Fruit fly (Drosophila melanogaster): ENCODE data around the gene Jhbp16.

Jhbp16 gene

DNA sequence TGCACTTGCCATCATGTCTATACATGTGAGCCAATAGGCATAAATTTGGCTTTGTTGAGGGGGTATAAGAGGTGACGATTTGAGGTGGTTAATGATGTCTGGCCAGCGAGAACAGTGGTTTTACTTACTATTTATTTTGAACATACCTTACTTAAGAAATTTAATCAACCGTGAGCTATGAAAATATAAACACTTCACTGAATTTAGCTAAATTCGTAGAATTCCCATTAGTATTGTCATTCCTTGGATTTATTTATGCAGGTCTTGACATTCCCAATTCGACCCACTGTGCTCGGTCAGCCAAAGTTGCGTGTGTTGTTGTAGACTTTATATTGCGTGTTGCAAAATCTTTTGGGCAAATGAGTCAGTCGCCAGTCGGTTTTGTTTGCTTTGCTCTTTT is 23.7 kb downstream of the Jhbp16 start:
- TF ChIP-seq EcR (GFP tag; optimal IDR thresholded peaks at IDR 0.05) (no peak), Snoo (tag; optimal IDR thresholded peaks at IDR 0.05) (no peak), CG8301 (tag; optimal IDR thresholded peaks at IDR 0.05) (peak; percentile 41), CG17806 (tag; optimal IDR thresholded peaks at IDR 0.05) (peak; percentile 16), fd96Ca (GFP tag; IDR thresholded peaks at IDR 0.05) (peak; percentile 80), CG12605 (GFP tag; IDR thresholded peaks at IDR 0.05) (peak; percentile 33; the same call in 1 of the 2 replicates), CG4496 (GFP tag; IDR thresholded peaks at IDR 0.05) (peak; percentile 79), CG32121 (GFP tag; IDR thresholded peaks at IDR 0.05) (peak; percentile 78), CG9948 (tag; optimal IDR thresholded peaks at IDR 0.05) (peak; percentile 13), CG14655 (GFP tag; optimal IDR thresholded peaks at IDR 0.05) (peak; percentile 26), rn (GFP tag; IDR thresholded peaks at IDR 0.05) (peak; percentile 52; the same call in 1 of the 2 replicates), gl (tag; optimal IDR thresholded peaks at IDR 0.05) (no peak), Pif1B (GFP tag; optimal IDR thresholded peaks at IDR 0.05) (peak; percentile 32), CG8159 (tag; optimal IDR thresholded peaks at IDR 0.05) (no peak), CG13204 (GFP tag; optimal IDR thresholded peaks at IDR 0.05) (no peak), Pif1A (GFP tag; optimal IDR thresholded peaks at IDR 0.05) (peak; percentile 18), Ets98B (GFP tag; IDR thresholded peaks at IDR 0.05) (peak; percentile 70)

DNA sequence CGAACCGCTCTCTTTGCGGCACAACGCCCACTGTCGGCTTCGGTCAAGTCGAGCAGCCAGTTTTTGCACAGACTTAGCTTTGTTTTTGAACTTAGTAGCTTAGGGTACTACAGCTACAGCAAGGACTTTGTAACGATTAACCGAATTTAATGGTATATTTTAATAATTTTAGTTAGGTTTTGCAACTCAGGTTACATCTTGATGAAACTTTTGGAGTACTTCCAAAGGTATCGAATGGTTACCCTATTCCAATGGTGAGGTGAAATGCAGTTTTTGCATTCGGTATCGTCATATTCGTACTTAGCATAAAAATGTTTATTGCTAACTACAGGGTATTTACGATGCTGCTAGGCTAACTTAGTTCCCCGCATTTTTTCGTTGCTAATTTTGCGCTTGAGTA is 24.4 kb downstream of the Jhbp16 start:
- TF ChIP-seq Pif1A (GFP tag; optimal IDR thresholded peaks at IDR 0.05) (peak; percentile 19), CG9948 (tag; optimal IDR thresholded peaks at IDR 0.05) (no peak), Ets98B (GFP tag; IDR thresholded peaks at IDR 0.05) (peak; percentile 24; the same call in 1 of the 2 replicates), CG17806 (tag; optimal IDR thresholded peaks at IDR 0.05) (no peak), CG8301 (tag; optimal IDR thresholded peaks at IDR 0.05) (peak; percentile 51), CG4496 (GFP tag; IDR thresholded peaks at IDR 0.05) (no peak), fd96Ca (GFP tag; IDR thresholded peaks at IDR 0.05) (0 out of 3 replicates have a peak, but pooled peaks have one; percentile 33), CG14655 (GFP tag; optimal IDR thresholded peaks at IDR 0.05) (peak; percentile 58)

DNA sequence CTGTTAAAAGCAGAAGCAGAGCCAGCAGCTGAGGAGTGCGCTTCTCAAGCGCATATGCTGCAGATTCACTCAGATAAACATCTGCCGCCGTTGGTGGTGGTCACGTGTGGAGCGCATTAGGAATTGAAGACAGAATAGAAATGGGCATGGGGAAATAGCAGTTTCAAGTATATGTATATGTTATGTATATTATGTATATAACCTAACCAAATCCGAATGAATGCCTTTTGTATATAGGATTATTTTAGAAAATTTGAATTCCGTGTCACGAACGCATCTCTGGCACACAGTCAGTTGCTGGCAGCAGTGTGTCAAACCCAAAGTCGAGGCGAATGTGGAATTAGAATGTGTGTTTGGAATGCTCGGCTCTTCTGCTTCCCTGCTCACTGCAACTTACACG is 26.9 kb downstream of the Jhbp16 start:
- no peak for TF ChIP-seq Pif1A (GFP tag; optimal IDR thresholded peaks at IDR 0.05)
- TF ChIP-seq CG8159 (tag; optimal IDR thresholded peaks at IDR 0.05): no peak
- no peak for TF ChIP-seq CG10348 (GFP tag; IDR thresholded peaks at IDR 0.05)
- TF ChIP-seq CG17806 (tag; optimal IDR thresholded peaks at IDR 0.05): no peak
- no peak for TF ChIP-seq rn (GFP tag; IDR thresholded peaks at IDR 0.05)
- TF ChIP-seq EcR (GFP tag; optimal IDR thresholded peaks at IDR 0.05): no peak
- TF ChIP-seq CG8301 (tag; optimal IDR thresholded peaks at IDR 0.05): peak; percentile 49
- TF ChIP-seq CG4496 (GFP tag; IDR thresholded peaks at IDR 0.05): 0 out of 3 replicates have a peak, but pooled peaks have one; percentile 13
- TF ChIP-seq CG32121 (GFP tag; IDR thresholded peaks at IDR 0.05): no peak
- TF ChIP-seq gl (tag; optimal IDR thresholded peaks at IDR 0.05): no peak
- no peak for TF ChIP-seq Pif1B (GFP tag; optimal IDR thresholded peaks at IDR 0.05)
- no peak for TF ChIP-seq CG34367 (tag; optimal IDR thresholded peaks at IDR 0.05)
- no peak for TF ChIP-seq CG12605 (GFP tag; IDR thresholded peaks at IDR 0.05)
- no peak for TF ChIP-seq Snoo (tag; optimal IDR thresholded peaks at IDR 0.05)
- no peak for TF ChIP-seq fd96Ca (GFP tag; IDR thresholded peaks at IDR 0.05)
- no peak for TF ChIP-seq CG13204 (GFP tag; optimal IDR thresholded peaks at IDR 0.05)
- TF ChIP-seq CG14655 (GFP tag; optimal IDR thresholded peaks at IDR 0.05): peak; percentile 51
- no peak for TF ChIP-seq CG15710 (tag; optimal IDR thresholded peaks at IDR 0.05)
- TF ChIP-seq CG9948 (tag; optimal IDR thresholded peaks at IDR 0.05): no peak
- TF ChIP-seq Ets98B (GFP tag; IDR thresholded peaks at IDR 0.05): 0 out of 2 replicates have a peak, but pooled peaks have one; percentile 17
- no peak for TF ChIP-seq D1 (tag; optimal IDR thresholded peaks at IDR 0.05)

DNA sequence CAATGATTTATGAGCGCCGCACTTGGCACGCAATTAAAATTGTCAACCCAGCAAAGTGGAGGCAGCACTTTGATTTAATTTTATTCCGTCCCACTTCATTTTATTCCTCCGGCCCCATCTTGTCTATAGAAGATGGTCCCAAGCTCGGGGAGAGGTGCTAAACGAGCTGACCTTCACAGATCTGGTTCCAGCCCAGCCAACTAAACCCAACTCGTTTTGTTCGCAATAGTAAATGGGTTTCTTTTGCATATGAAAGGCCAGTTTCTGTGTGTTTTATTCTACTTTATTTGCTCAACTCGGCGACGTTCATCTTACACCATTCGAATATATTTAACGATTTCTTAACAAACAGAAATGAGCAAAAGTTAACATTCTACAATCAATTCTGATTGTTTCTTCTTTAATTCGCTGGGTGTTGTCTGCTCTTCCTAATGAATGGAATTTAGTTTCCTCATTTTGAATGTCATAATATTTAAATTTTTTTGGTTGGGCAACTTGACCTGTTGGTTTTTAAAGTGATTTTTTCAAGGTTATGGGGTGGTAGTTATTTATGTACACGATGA is 29.0 kb downstream of the Jhbp16 start:
- TF ChIP-seq rn (GFP tag; IDR thresholded peaks at IDR 0.05): no peak
- peak; percentile 54 for TF ChIP-seq EcR (GFP tag; optimal IDR thresholded peaks at IDR 0.05)
- no peak for TF ChIP-seq CG8301 (tag; optimal IDR thresholded peaks at IDR 0.05)
- no peak for TF ChIP-seq CG10348 (GFP tag; IDR thresholded peaks at IDR 0.05)

DNA sequence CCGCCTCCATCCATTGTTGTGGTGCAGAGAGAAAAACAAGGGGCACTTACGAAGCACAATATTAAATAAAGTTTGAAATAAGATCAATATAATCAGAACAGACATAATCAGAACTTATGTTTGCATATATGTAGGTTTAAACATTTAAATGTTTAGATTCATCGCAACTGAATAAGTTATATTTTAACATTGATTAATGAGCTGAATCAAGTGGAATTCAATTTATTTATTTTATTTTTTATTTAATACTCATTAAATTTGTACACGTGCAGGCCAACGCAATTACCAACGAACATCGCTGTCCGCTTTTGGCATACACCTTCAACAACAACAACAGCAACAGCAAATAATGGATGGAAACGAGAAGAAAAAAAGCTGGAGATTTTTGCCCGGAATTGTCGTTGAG is 34.7 kb downstream of the Jhbp16 start:
- peak; percentile 88 for TF ChIP-seq CG17806 (tag; optimal IDR thresholded peaks at IDR 0.05)
- TF ChIP-seq CG9948 (tag; optimal IDR thresholded peaks at IDR 0.05): peak; percentile 89
- TF ChIP-seq CG8301 (tag; optimal IDR thresholded peaks at IDR 0.05): peak; percentile 80
- peak; percentile 71 for TF ChIP-seq CG32121 (GFP tag; IDR thresholded peaks at IDR 0.05)
- peak; percentile 80 for TF ChIP-seq Pif1B (GFP tag; optimal IDR thresholded peaks at IDR 0.05)
- TF ChIP-seq Ets98B (GFP tag; IDR thresholded peaks at IDR 0.05): peak; percentile 58
- TF ChIP-seq Pif1A (GFP tag; optimal IDR thresholded peaks at IDR 0.05): peak; percentile 76
- peak; percentile 44 for TF ChIP-seq rn (GFP tag; IDR thresholded peaks at IDR 0.05)
- TF ChIP-seq EcR (GFP tag; optimal IDR thresholded peaks at IDR 0.05): peak; percentile 45
- TF ChIP-seq CG34367 (tag; optimal IDR thresholded peaks at IDR 0.05): peak; percentile 83
- TF ChIP-seq gl (tag; optimal IDR thresholded peaks at IDR 0.05): peak; percentile 59
- peak; percentile 93 for TF ChIP-seq CG15710 (tag; optimal IDR thresholded peaks at IDR 0.05)
- no peak for TF ChIP-seq CG10348 (GFP tag; IDR thresholded peaks at IDR 0.05)
- peak; percentile 77 for TF ChIP-seq CG4496 (GFP tag; IDR thresholded peaks at IDR 0.05)
- peak; percentile 86 for TF ChIP-seq CG14655 (GFP tag; optimal IDR thresholded peaks at IDR 0.05)
- TF ChIP-seq Snoo (tag; optimal IDR thresholded peaks at IDR 0.05): peak; percentile 65
- peak; percentile 33 for TF ChIP-seq CG12605 (GFP tag; IDR thresholded peaks at IDR 0.05)
- no peak for TF ChIP-seq fd96Ca (GFP tag; IDR thresholded peaks at IDR 0.05)
- TF ChIP-seq D1 (tag; optimal IDR thresholded peaks at IDR 0.05): peak; percentile 88
- TF ChIP-seq CG13204 (GFP tag; optimal IDR thresholded peaks at IDR 0.05): peak; percentile 86
- peak; percentile 93 for TF ChIP-seq CG8159 (tag; optimal IDR thresholded peaks at IDR 0.05)

DNA sequence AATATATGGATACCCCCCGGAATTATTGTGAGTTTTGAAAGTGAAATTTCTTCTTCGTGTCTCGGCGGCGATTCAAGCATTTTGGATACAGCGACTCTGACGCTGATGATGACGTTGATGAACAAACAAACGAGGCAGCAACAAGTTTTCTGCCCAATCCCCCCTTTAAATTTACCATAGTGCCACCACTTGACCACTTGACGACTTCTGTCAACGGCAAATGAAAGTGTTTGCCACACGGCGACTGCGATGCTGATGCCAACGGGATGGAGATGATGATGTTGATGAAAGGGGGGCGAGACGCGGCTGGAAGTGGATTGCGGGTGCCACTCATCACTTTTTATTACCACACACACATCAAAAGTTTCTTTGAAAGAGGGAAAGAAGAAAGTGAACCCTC is 36.3 kb downstream of the Jhbp16 start:
- TF ChIP-seq Snoo (tag; optimal IDR thresholded peaks at IDR 0.05): no peak
- no peak for TF ChIP-seq EcR (GFP tag; optimal IDR thresholded peaks at IDR 0.05)
- no peak for TF ChIP-seq CG10348 (GFP tag; IDR thresholded peaks at IDR 0.05)
- no peak for TF ChIP-seq Pif1B (GFP tag; optimal IDR thresholded peaks at IDR 0.05)
- no peak for TF ChIP-seq CG4496 (GFP tag; IDR thresholded peaks at IDR 0.05)
- TF ChIP-seq CG32121 (GFP tag; IDR thresholded peaks at IDR 0.05): no peak

Data from whole organism, pupa.